Fruit fly (Drosophila melanogaster) whole organism, embryonic: Measurements from ENCODE around the gene pnr.

Experiments
- Abd-B ChIP-seq: fragments of 200-800 bp; sonication (Bioruptor generic); optimal IDR thresholded peaks from 2 replicates; lab custom pipeline; 2018; ENCODE audit warnings: missing biosample characterization, mild to moderate bottlenecking, missing genetic modification characterization, moderate library complexity
- CG12769 ChIP-seq: fragments of 200-800 bp; sonication (Bioruptor generic); optimal IDR thresholded peaks from 2 replicates; lab custom pipeline; 2019; ENCODE audit warnings: missing biosample characterization, mild to moderate bottlenecking, missing genetic modification characterization, moderate library complexity
- CG13894 ChIP-seq: fragments of 200-800 bp; sonication (Bioruptor generic); optimal IDR thresholded peaks from 3 replicates; lab custom pipeline; 2018; ENCODE audit warnings: missing biosample characterization, mild to moderate bottlenecking, missing genetic modification characterization, moderate library complexity
- CG15696 ChIP-seq: fragments of 200-800 bp; sonication (Bioruptor generic); optimal IDR thresholded peaks from 2 replicates; lab custom pipeline; 2019; ENCODE audit warnings: missing biosample characterization, mild to moderate bottlenecking, missing genetic modification characterization, moderate library complexity
- CG1603 ChIP-seq: fragments of 200-800 bp; sonication (Bioruptor generic); optimal IDR thresholded peaks from 2 replicates; lab custom pipeline; 2019; ENCODE audit warnings: missing biosample characterization, mild to moderate bottlenecking, missing genetic modification characterization, moderate library complexity
- CG17328 ChIP-seq: fragments of 200-800 bp; sonication (Bioruptor generic); IDR thresholded peaks from 2 replicates; pipeline ENCODE4 v1.3.6; 2022; ENCODE audit warnings: missing biosample characterization, missing genetic modification characterization
- CG2678 ChIP-seq: fragments of 200-800 bp; sonication (Bioruptor generic); optimal IDR thresholded peaks from 3 replicates; lab custom pipeline; 2019; ENCODE audit warnings: missing biosample characterization, mild to moderate bottlenecking, missing genetic modification characterization, moderate library complexity
- CG31224 ChIP-seq: fragments of 200-800 bp; sonication (Bioruptor generic); IDR thresholded peaks from 2 replicates; pipeline ENCODE4 v1.3.6; 2022; ENCODE audit warnings: missing biosample characterization, missing genetic modification characterization
- CG33213 ChIP-seq: fragments of 200-800 bp; sonication (Bioruptor generic); optimal IDR thresholded peaks from 3 replicates; lab custom pipeline; 2016; ENCODE audit warnings: missing biosample characterization, missing genetic modification characterization
- CG42726 ChIP-seq: fragments of 200-800 bp; sonication (Bioruptor generic); IDR thresholded peaks from 2 replicates; pipeline ENCODE4 v1.3.6; 2022; ENCODE audit warnings: missing biosample characterization, missing genetic modification characterization; ENCODE audit not compliant: partially characterized antibody
- CG43689 ChIP-seq: fragments of 200-800 bp; sonication (Bioruptor generic); IDR thresholded peaks from 2 replicates; pipeline ENCODE4 v1.3.6; 2022; ENCODE audit warnings: missing biosample characterization, missing genetic modification characterization
- CG4730 ChIP-seq: fragments of 200-800 bp; sonication (Bioruptor generic); IDR thresholded peaks from 2 replicates; pipeline ENCODE4 v1.3.6; 2022; ENCODE audit warnings: missing biosample characterization, missing genetic modification characterization
- CG6689 ChIP-seq: fragments of 200-800 bp; sonication (Bioruptor generic); IDR thresholded peaks from 2 replicates; pipeline ENCODE4 v1.3.6; 2022; ENCODE audit warnings: missing biosample characterization, missing genetic modification characterization
- CG6765 ChIP-seq: fragments of 200-800 bp; sonication (Bioruptor generic); optimal IDR thresholded peaks from 3 replicates; lab custom pipeline; 2017; ENCODE audit warnings: missing biosample characterization, mild to moderate bottlenecking, missing genetic modification characterization
- CG6854 ChIP-seq: fragments of 200-800 bp; sonication (Bioruptor generic); optimal IDR thresholded peaks from 3 replicates; lab custom pipeline; 2017; ENCODE audit warnings: missing biosample characterization, mild to moderate bottlenecking, missing genetic modification characterization
- CG7963 ChIP-seq: fragments of 200-800 bp; sonication (Bioruptor generic); IDR thresholded peaks from 3 replicates; pipeline ENCODE4 v1.3.6; 2022; ENCODE audit warnings: missing biosample characterization, missing genetic modification characterization; ENCODE audit not compliant: partially characterized antibody
- CG8478 ChIP-seq: fragments of >200 bp; optimal IDR thresholded peaks from 2 replicates; lab custom pipeline; 2018
- CG9727 ChIP-seq: fragments of 200-800 bp; sonication (Bioruptor generic); optimal IDR thresholded peaks from 3 replicates; lab custom pipeline; 2017; ENCODE audit warnings: missing biosample characterization, mild to moderate bottlenecking, missing genetic modification characterization
- CG9817 ChIP-seq: fragments of 200-800 bp; sonication (Bioruptor generic); optimal IDR thresholded peaks from 2 replicates; lab custom pipeline; 2018; ENCODE audit warnings: missing biosample characterization, mild to moderate bottlenecking, missing genetic modification characterization, moderate library complexity
- D19A ChIP-seq: fragments of 200-800 bp; optimal IDR thresholded peaks from 3 replicates; lab custom pipeline; 2019; ENCODE audit warnings: missing biosample characterization, mild to moderate bottlenecking, missing genetic modification characterization, moderate library complexity
- D19B ChIP-seq: fragments of 200-800 bp; sonication (Bioruptor generic); optimal IDR thresholded peaks from 2 replicates; lab custom pipeline; 2017; ENCODE audit warnings: missing biosample characterization, mild to moderate bottlenecking, missing genetic modification characterization
- Dfd ChIP-seq, 2 experiments: fragments of >200 bp; optimal IDR thresholded peaks; 2 replicates each; lab custom pipeline; 2017; ENCODE audit warnings: missing biosample characterization in 2 of 2, missing genetic modification characterization in 2 of 2
- Dll ChIP-seq: fragments of 200-800 bp; sonication (Bioruptor generic); IDR thresholded peaks from 4 replicates; pipeline ENCODE4 v1.3.6; 2022; ENCODE audit warnings: missing biosample characterization, missing genetic modification characterization; ENCODE audit not compliant: partially characterized antibody
- E2f2 ChIP-seq: fragments of 200-800 bp; sonication (Bioruptor generic); IDR thresholded peaks from 2 replicates; pipeline ENCODE4 v1.3.6; 2022; ENCODE audit warnings: missing biosample characterization, missing genetic modification characterization
- Ets65A ChIP-seq: fragments of 200-800 bp; sonication (Bioruptor generic); peaks from one replicate; lab custom pipeline; 2016; ENCODE audit warnings: missing biosample characterization, missing genetic modification characterization
- Fer3 ChIP-seq: fragments of 200-800 bp; sonication (Bioruptor generic); optimal IDR thresholded peaks from 2 replicates; lab custom pipeline; 2018; ENCODE audit warnings: missing biosample characterization, mild to moderate bottlenecking, missing genetic modification characterization, moderate library complexity
- Mad ChIP-seq: fragments of 200-800 bp; sonication (Bioruptor generic); optimal IDR thresholded peaks from 2 replicates; lab custom pipeline; 2016; ENCODE audit warnings: missing biosample characterization, missing genetic modification characterization
- Max ChIP-seq: fragments of 200-800 bp; sonication (Bioruptor generic); optimal IDR thresholded peaks from 2 replicates; lab custom pipeline; 2016; ENCODE audit warnings: missing biosample characterization, mild to moderate bottlenecking, missing genetic modification characterization
- Med ChIP-seq: fragments of 200-800 bp; sonication (Bioruptor generic); peaks from one replicate; lab custom pipeline; 2016; ENCODE audit warnings: missing biosample characterization, missing genetic modification characterization, mild to moderate bottlenecking, inconsistent platforms, moderate library complexity
- Ptx1 ChIP-seq: fragments of 200-800 bp; sonication (Bioruptor generic); IDR thresholded peaks from 2 replicates; pipeline ENCODE4 v1.3.6; 2022; ENCODE audit warnings: missing biosample characterization, missing genetic modification characterization
- Trl ChIP-seq, 3 experiments: fragments of >200 bp in 2 of 3; fragments of 200-800 bp in 1 of 3; sonication (Bioruptor generic) in 1 of 3; optimal IDR thresholded peaks; 2 replicates in 1 of 3; 3 replicates in 2 of 3; lab custom pipeline; 2016 to 2017; ENCODE audit warnings: missing biosample characterization in 1 of 3, missing genetic modification characterization in 1 of 3
- Usf ChIP-seq: fragments of 200-800 bp; sonication (Bioruptor generic); optimal IDR thresholded peaks from 2 replicates; lab custom pipeline; 2017; ENCODE audit warnings: missing genotype, missing biosample characterization, missing genetic modification characterization
- Vsx1 ChIP-seq: fragments of 200-800 bp; sonication (Bioruptor generic); optimal IDR thresholded peaks from 2 replicates; lab custom pipeline; 2017; ENCODE audit warnings: missing biosample characterization, mild to moderate bottlenecking, missing genetic modification characterization, missing genetic modification reagents
- Xrp1 ChIP-seq: fragments of 200-800 bp; sonication (Bioruptor generic); IDR thresholded peaks from 2 replicates; pipeline ENCODE4 v1.3.6; 2022; ENCODE audit warnings: missing biosample characterization, missing genetic modification characterization
- cas ChIP-seq: fragments of 200-800 bp; sonication (Bioruptor generic); IDR thresholded peaks from 2 replicates; pipeline ENCODE4 v1.3.6; 2022; ENCODE audit warnings: missing biosample characterization, missing genetic modification characterization
- cg ChIP-seq: fragments of 200-800 bp; sonication (Bioruptor generic); optimal IDR thresholded peaks from 3 replicates; lab custom pipeline; 2019; ENCODE audit warnings: missing biosample characterization, mild to moderate bottlenecking, missing genetic modification characterization, moderate library complexity
- dan ChIP-seq: fragments of 200-800 bp; sonication (Bioruptor generic); IDR thresholded peaks from 2 replicates; pipeline ENCODE4 v1.3.6; 2022; ENCODE audit warnings: missing biosample characterization, missing genetic modification characterization
- ems ChIP-seq: fragments of 200-800 bp; sonication (Bioruptor generic); optimal IDR thresholded peaks from 3 replicates; lab custom pipeline; 2016; ENCODE audit warnings: missing biosample characterization, missing genetic modification characterization
- insv ChIP-seq, 2 experiments: fragments of 200-800 bp; sonication (Bioruptor generic); optimal IDR thresholded peaks; 3 replicates each; lab custom pipeline; 2016 to 2018; ENCODE audit warnings: missing biosample characterization in 2 of 2, missing genetic modification characterization in 2 of 2
- ken ChIP-seq: fragments of 200-800 bp; sonication (Bioruptor generic); IDR thresholded peaks from 3 replicates; pipeline ENCODE4 v1.3.6; 2022; ENCODE audit warnings: missing biosample characterization, missing genetic modification characterization
- knrl ChIP-seq: fragments of 200-800 bp; sonication (Bioruptor generic); IDR thresholded peaks from 3 replicates; pipeline ENCODE4 v1.3.6; 2022; ENCODE audit warnings: missing biosample characterization, missing genetic modification characterization; ENCODE audit not compliant: partially characterized antibody
- mirr ChIP-seq: fragments of 200-800 bp; sonication (Bioruptor generic); optimal IDR thresholded peaks from 3 replicates; lab custom pipeline; 2018; ENCODE audit warnings: missing biosample characterization, mild to moderate bottlenecking, missing genetic modification characterization
- otp ChIP-seq: fragments of 200-800 bp; sonication (Bioruptor generic); IDR thresholded peaks from 3 replicates; pipeline ENCODE4, ENCODE4 v1.3.6; 2022; ENCODE audit warnings: missing biosample characterization, missing genetic modification characterization
- sr ChIP-seq: fragments of 200-800 bp; sonication (Bioruptor generic); IDR thresholded peaks from 3 replicates; pipeline ENCODE4 v1.3.6; 2022; ENCODE audit warnings: missing biosample characterization, missing genetic modification characterization
- tin ChIP-seq: fragments of 200-800 bp; sonication (Bioruptor generic); optimal IDR thresholded peaks from 3 replicates; lab custom pipeline; 2016; ENCODE audit warnings: missing biosample characterization, missing genetic modification characterization
- tll ChIP-seq, 2 experiments: fragments of 200-800 bp in 1 of 2; fragments of >200 bp in 1 of 2; sonication (Bioruptor generic) in 1 of 2; optimal IDR thresholded peaks; 2 replicates each; lab custom pipeline; 2017 to 2019; ENCODE audit warnings: missing biosample characterization in 2 of 2, missing genetic modification characterization in 2 of 2, mild to moderate bottlenecking in 1 of 2, moderate library complexity in 1 of 2
- tna ChIP-seq: fragments of 200-800 bp; sonication (Bioruptor generic); IDR thresholded peaks from 2 replicates; pipeline ENCODE4 v1.3.6; 2022; ENCODE audit warnings: missing biosample characterization, missing genetic modification characterization; ENCODE audit not compliant: partially characterized antibody
- tup ChIP-seq: fragments of 200-800 bp; sonication (Bioruptor generic); optimal IDR thresholded peaks from 2 replicates; lab custom pipeline; 2016; ENCODE audit warnings: missing biosample characterization, mild to moderate bottlenecking, missing genetic modification characterization, moderate library complexity
- usp ChIP-seq: fragments of >200 bp; optimal IDR thresholded peaks from 2 replicates; lab custom pipeline; 2017; ENCODE audit warnings: missing biosample characterization, missing genetic modification characterization

Gene pnr

DNA sequence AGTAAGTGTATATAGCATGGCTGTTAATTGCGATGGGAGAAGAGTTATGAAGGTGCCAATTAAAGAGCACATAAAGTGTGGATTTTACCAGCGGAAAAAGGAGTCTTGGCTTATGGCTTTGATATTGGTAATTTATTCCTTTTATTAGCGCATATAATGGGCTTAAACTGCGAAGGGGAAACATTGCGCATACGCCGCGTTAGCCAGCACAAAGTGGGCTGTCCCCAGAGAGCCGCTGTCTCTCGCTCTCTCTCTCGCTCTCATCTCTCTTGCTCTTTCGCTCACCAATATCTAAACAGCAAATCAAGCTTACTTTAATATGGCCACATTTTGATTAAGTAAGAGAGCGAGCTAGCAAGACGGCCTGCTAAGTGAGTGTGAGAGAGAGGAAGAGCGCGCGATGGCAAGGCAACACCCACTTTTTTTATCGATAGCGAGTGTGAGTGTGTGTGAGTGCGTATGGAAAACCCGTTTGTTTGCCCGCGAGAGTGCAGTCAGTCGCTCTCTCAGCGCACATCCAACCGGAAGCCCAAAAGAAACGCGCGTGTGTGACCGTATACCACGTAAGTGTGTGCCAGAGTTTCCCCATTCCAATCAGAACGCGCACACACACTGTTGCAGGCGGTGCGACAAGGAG, at the start of gene pnr (continued):
- TF ChIP-seq Ptx1 (GFP tag; lab: Robert Waterston, UW) (peak; percentile 35; the same call in 1 of the 2 replicates), ems (no peak), CG15696 (no peak), Dll (GFP tag; lab: Robert Waterston, UW) (0 out of 4 replicates have a peak, but pooled peaks have one; percentile 32), CG1603 (tag; lab: Kevin White, UChicago) (peak; percentile 19), tna (0 out of 2 replicates have a peak, but pooled peaks have one; percentile 38), Med (GFP tag; lab: Kevin White, UChicago) (peak; percentile 89), Dfd (GFP tag; optimal IDR thresholded peaks at IDR 0.05; lab: Kevin White, UChicago) (no peak), ken (GFP tag; lab: Robert Waterston, UW) (0 out of 3 replicates have a peak, but pooled peaks have one; percentile 28), tin (GFP tag; lab: Kevin White, UChicago) (no peak), usp (GFP tag; lab: Kevin White, UChicago) (no peak), CG13894 (tag; lab: Kevin White, UChicago) (no peak), mirr (GFP tag; lab: Kevin White, UChicago) (peak; percentile 57), cas (GFP tag; lab: Robert Waterston, UW) (no peak), Ets65A (GFP tag; lab: Kevin White, UChicago) (peak; percentile 40), Max (GFP tag; lab: Kevin White, UChicago) (no peak), D19B (GFP tag; lab: Kevin White, UChicago) (no peak), CG9727 (GFP tag; lab: Kevin White, UChicago) (peak; percentile 50), CG31224 (GFP tag; lab: Robert Waterston, UW) (no peak), Usf (GFP tag; lab: Kevin White, UChicago) (no peak), tll (GFP tag; optimal IDR thresholded peaks at IDR 0.05; lab: Kevin White, UChicago) (peak in 1 of 2 experiments; percentile 49), Fer3 (tag; lab: Kevin White, UChicago) (no peak), insv (GFP tag; optimal IDR thresholded peaks at IDR 0.05; lab: Kevin White, UChicago) (peak; percentile 57 to 94), Abd-B (GFP tag; lab: Kevin White, UChicago) (peak; percentile 77), CG12769 (tag; lab: Kevin White, UChicago) (no peak), cg (GFP tag; lab: Kevin White, UChicago) (peak; percentile 99), CG2678 (no peak), knrl (GFP tag; lab: Robert Waterston, UW) (no peak), CG6689 (GFP tag; lab: Robert Waterston, UW) (0 out of 2 replicates have a peak, but pooled peaks have one; percentile 20), tup (GFP tag; lab: Kevin White, UChicago) (no peak), CG6765 (GFP tag; lab: Kevin White, UChicago) (no peak), E2f2 (GFP tag; lab: Robert Waterston, UW) (peak; percentile 24; the same call in 1 of the 2 replicates), Trl (optimal IDR thresholded peaks at IDR 0.05; lab: Kevin White, UChicago) (peak; percentile 85), Trl (GFP tag; optimal IDR thresholded peaks at IDR 0.05; lab: Kevin White, UChicago) (peak; percentile 50), Mad (no peak), CG4730 (GFP tag; lab: Robert Waterston, UW) (peak; percentile 28; the same call in 1 of the 2 replicates), D19A (tag; lab: Kevin White, UChicago) (no peak), CG17328 (no peak), CG33213 (GFP tag; lab: Kevin White, UChicago) (no peak), sr (GFP tag; lab: Robert Waterston, UW) (peak; percentile 34; the same call in 1 of the 3 replicates), CG42726 (GFP tag; lab: Robert Waterston, UW) (peak; percentile 70; the same call in 1 of the 2 replicates), CG8478 (lab: Kevin White, UChicago) (peak; percentile 98), CG43689 (GFP tag; lab: Robert Waterston, UW) (no peak), dan (GFP tag; lab: Robert Waterston, UW) (no peak), Xrp1 (GFP tag; lab: Robert Waterston, UW) (0 out of 2 replicates have a peak, but pooled peaks have one; percentile 20), CG9817 (tag; lab: Kevin White, UChicago) (no peak), CG6854 (no peak), Vsx1 (GFP tag; lab: Kevin White, UChicago) (peak; percentile 32), CG7963 (GFP tag; lab: Robert Waterston, UW) (no peak), otp (GFP tag; lab: Robert Waterston, UW) (0 out of 3 replicates have a peak, but pooled peaks have one; percentile 63)
